Fruit fly (Drosophila melanogaster): Measurements from ENCODE around the gene CG9192.

The CG9192 gene

DNA sequence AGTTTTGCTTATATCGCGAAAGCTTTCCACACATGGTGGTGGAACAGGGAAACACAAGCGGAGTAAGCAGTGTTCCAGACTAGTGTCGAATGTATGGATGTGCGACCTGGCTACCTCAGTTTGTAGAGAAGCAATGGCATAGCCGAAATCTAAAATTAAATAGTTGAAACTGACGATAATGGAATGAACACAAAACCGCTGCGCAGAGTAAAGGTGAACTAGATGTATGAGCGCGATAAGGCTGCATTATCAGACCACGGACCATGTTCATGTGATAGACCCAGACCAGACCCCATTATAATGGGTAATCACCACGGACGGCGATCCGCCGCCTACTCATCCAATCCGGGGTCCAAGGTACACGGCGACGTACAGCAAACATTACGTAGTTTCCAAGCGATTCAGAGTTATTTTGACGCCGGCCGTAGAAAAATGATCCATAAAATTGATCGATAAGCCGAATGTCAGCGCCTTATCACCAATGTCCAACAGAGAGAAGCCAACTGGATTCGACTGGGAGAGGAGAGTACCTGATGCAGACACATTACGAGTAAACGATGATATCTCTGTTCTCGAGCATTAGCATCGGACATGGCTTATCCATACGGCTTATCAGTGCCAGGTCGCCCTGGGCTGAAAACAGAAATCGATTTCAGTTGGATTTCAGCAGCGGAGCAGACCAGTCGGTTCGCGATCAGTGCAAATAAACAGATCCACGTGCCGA lies 49.0 kb downstream of the CG9192 start, which contains the start of gene CG13912 (continued):
- TF ChIP-seq CG10669 (GFP tag; optimal IDR thresholded peaks at IDR 0.05) = peak; percentile 31
- TF ChIP-seq topi (GFP tag; optimal IDR thresholded peaks at IDR 0.05) = no peak
- TF ChIP-seq Hr38 (GFP tag; optimal IDR thresholded peaks at IDR 0.05) = no peak
- no peak for TF ChIP-seq CG32006 (GFP tag; optimal IDR thresholded peaks at IDR 0.05)
- no peak for TF ChIP-seq Eip78C (GFP tag)
- TF ChIP-seq fd85E (GFP tag; optimal IDR thresholded peaks at IDR 0.05) = no peak
- no peak for TF ChIP-seq salr (GFP tag; optimal IDR thresholded peaks at IDR 0.05)
- no peak for TF ChIP-seq Lpt (GFP tag; optimal IDR thresholded peaks at IDR 0.05)
- TF ChIP-seq CG3919 (GFP tag; optimal IDR thresholded peaks at IDR 0.05) = no peak
- TF ChIP-seq Gug (GFP tag; IDR thresholded peaks at IDR 0.05) = no peak
- peak; percentile 58 for TF ChIP-seq CG6808 (GFP tag; optimal IDR thresholded peaks at IDR 0.05)
- TF ChIP-seq CG15336 (GFP tag; IDR thresholded peaks at IDR 0.05) = no peak
- TF ChIP-seq Smox (GFP tag; optimal IDR thresholded peaks at IDR 0.05) = no peak
- TF ChIP-seq CG11902 (GFP tag; optimal IDR thresholded peaks at IDR 0.05) = no peak
- no peak for TF ChIP-seq Met (GFP tag; optimal IDR thresholded peaks at IDR 0.05)
- TF ChIP-seq CG8632 (GFP tag; optimal IDR thresholded peaks at IDR 0.05) = no peak
- TF ChIP-seq Eip75B (GFP tag; optimal IDR thresholded peaks at IDR 0.05) = no peak
- TF ChIP-seq fkh (GFP tag; optimal IDR thresholded peaks at IDR 0.05) = peak; percentile 48
- no peak for TF ChIP-seq esn (GFP tag; optimal IDR thresholded peaks at IDR 0.05)

Data from whole organism, prepupa.